Worm (Caenorhabditis elegans): Measurements from ENCODE around the gene C03B1.6.
A peak's percentile ranks its signal among the peaks of the same experiment; 100 is the strongest.

DNA sequence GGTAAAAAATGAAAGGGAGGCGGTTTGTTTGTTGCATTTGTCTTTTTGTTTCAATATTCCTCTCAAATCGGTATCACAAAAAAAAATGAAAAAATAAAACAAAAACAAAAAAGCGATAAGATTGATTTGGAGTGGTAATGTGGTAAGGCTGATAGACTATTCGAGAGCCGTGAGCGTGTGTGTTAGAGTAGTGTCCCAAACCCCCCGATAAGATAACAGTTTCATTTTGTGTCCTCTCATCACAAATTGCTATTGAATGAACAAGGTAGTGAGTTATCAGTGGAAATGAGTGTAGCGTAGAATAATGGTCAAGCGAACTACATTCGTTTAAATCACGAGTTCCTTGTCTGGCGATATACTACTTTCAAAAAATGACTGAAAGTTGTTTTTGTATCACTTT lies 11.7 kb upstream of the C03B1.6 start:
- TF ChIP-seq nhr-11 (tag; optimal IDR thresholded peaks at IDR 0.05) (no peak), ama-1 (optimal IDR thresholded peaks at IDR 0.05) (no peak), egl-27 (tag; optimal IDR thresholded peaks at IDR 0.05) (peak; percentile 24), nhr-77 (tag; optimal IDR thresholded peaks at IDR 0.05) (no peak), blmp-1 (tag; optimal IDR thresholded peaks at IDR 0.05; ENCODE audit: insufficient read depth) (no peak), unc-62 (GFP tag; optimal IDR thresholded peaks at IDR 0.05) (no peak), unc-55 (GFP tag; optimal IDR thresholded peaks at IDR 0.05) (no peak), elt-3 (tag; optimal IDR thresholded peaks at IDR 0.05) (no peak)
